Fruit fly (Drosophila melanogaster): ENCODE results near the gene emei.
A peak's percentile ranks its signal among the peaks of the same experiment; 100 is the strongest.

DNA sequence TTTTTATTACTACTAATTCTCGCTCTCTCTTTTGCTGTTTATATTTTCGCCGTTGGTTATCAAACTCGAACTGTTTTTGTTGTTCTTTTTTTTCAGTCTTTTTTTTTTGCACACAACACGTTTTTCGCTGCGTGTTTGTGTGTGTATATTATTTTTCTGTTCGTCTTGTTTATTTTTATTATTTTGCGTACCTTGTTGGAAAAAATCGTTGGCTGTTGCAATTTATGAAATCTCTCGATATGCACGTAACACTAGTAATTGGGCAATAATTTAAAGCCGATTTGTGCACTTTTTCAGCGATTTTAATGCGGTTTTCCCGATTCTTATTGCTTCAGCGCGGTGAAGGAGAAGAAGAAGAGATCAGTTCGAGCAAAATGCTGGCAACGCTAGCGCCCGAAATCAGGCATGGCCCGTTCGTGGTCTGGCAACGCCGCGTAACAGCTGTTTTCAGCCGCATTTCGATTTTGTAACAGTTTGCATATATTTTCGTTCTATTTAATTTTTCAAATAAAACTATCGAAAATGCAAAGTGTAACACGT, 11.0 kb downstream of the emei start, which contains the start of the genes FoxK and mRpL2:
- TF ChIP-seq CG3032 (tag; optimal IDR thresholded peaks at IDR 0.05) (peak; percentile 77), CG6854 (GFP tag; optimal IDR thresholded peaks at IDR 0.05) (peak; percentile 65), spab (GFP tag; optimal IDR thresholded peaks at IDR 0.05) (peak; percentile 86), Met (GFP tag; optimal IDR thresholded peaks at IDR 0.05) (peak; percentile 62), OdsH (GFP tag; optimal IDR thresholded peaks at IDR 0.05) (peak; percentile 43), Hr4 (GFP tag; optimal IDR thresholded peaks at IDR 0.05) (peak; percentile 61), Blimp-1 (GFP tag; optimal IDR thresholded peaks at IDR 0.05) (peak; percentile 23), CG16779 (tag; optimal IDR thresholded peaks at IDR 0.05) (peak; percentile 90), CG6792 (GFP tag; optimal IDR thresholded peaks at IDR 0.05) (peak; percentile 37), CG15336 (GFP tag; IDR thresholded peaks at IDR 0.05) (peak; percentile 75), CG8632 (GFP tag; optimal IDR thresholded peaks at IDR 0.05) (peak; percentile 63)

All from whole organism, prepupa.